Worm (Caenorhabditis elegans) whole organism, young adult: ENCODE measurements around the gene sri-57.

Experiments
- Y79H2A.3 ChIP-seq: fragments of 200-800 bp; sonication (Bioruptor generic); conservative IDR thresholded peaks from 2 replicates; pipeline ENCODE4 v1.3.6; 2022; ENCODE audit warnings: missing genetic modification reagents, missing genetic modification characterization, missing compliant biosample characterization
- ama-1 ChIP-seq, 3 experiments: fragments of 150-350 bp in 1 of 3; sonication (generic microtip) in 2 of 3; optimal IDR thresholded peaks; 2 replicates each; lab custom pipeline; 2014 to 2018; ENCODE audit warnings: missing biosample characterization in 2 of 3, missing genetic modification characterization in 2 of 3, missing genetic modification reagents in 2 of 3
- attf-5 ChIP-seq: fragments of 200-800 bp; sonication (Bioruptor generic); optimal IDR thresholded peaks from 2 replicates; lab custom pipeline; 2018; ENCODE audit warnings: mild to moderate bottlenecking, missing genetic modification characterization, missing compliant biosample characterization
- attf-6 ChIP-seq: fragments of 200-800 bp; sonication (Bioruptor generic); IDR thresholded peaks from 2 replicates; pipeline ENCODE4 v1.3.6; 2022; ENCODE audit warnings: missing genetic modification reagents, missing genetic modification characterization, missing compliant biosample characterization
- die-1 ChIP-seq: sonication (generic microtip); optimal IDR thresholded peaks from 2 replicates; lab custom pipeline; 2016; ENCODE audit warnings: missing genotype, mild to moderate bottlenecking, missing genetic modification characterization, missing compliant biosample characterization
- fkh-3 ChIP-seq: sonication (generic microtip); optimal IDR thresholded peaks from 2 replicates; lab custom pipeline; 2016; ENCODE audit warnings: mild to moderate bottlenecking, missing genetic modification characterization, missing compliant biosample characterization
- lag-1 ChIP-seq: fragments of 200-800 bp; sonication (Bioruptor generic); IDR thresholded peaks from 2 replicates; pipeline ENCODE4 v1.3.6; 2022; ENCODE audit warnings: missing genetic modification reagents, missing genetic modification characterization, missing compliant biosample characterization
- lin-26 ChIP-seq: fragments of 200-800 bp; sonication (Bioruptor generic); IDR thresholded peaks from 2 replicates; pipeline ENCODE4 v1.3.6; 2022; ENCODE audit warnings: missing genetic modification reagents, missing genetic modification characterization, missing compliant biosample characterization
- nfya-1 ChIP-seq: sonication (generic microtip); optimal IDR thresholded peaks from 2 replicates; lab custom pipeline; 2017; ENCODE audit warnings: antibody characterized with exemption, missing compliant biosample characterization, missing genetic modification characterization, borderline replicate concordance; ENCODE audit not compliant: insufficient read depth
- nfyb-1 ChIP-seq: fragments of 200-800 bp; sonication (Bioruptor generic); IDR thresholded peaks from 2 replicates; pipeline ENCODE4 v1.3.6; 2022; ENCODE audit warnings: missing genetic modification reagents, missing genetic modification characterization, missing compliant biosample characterization
- pha-4 ChIP-seq: fragments of 150-350 bp; sonication (generic microtip); optimal IDR thresholded peaks from 2 replicates; lab custom pipeline; 2014; ENCODE audit warnings: missing biosample characterization, missing genetic modification reagents, missing genetic modification characterization
- sea-2 ChIP-seq: fragments of 200-800 bp; sonication (Bioruptor generic); IDR thresholded peaks from 2 replicates; pipeline ENCODE4 v1.3.6; 2022; ENCODE audit warnings: missing genetic modification characterization, missing compliant biosample characterization
- snpc-4 ChIP-seq, 5 experiments: fragments of 150-350 bp in 1 of 5; sonication (generic microtip) in 4 of 5; optimal IDR thresholded peaks; 2 replicates each; lab custom pipeline; 2014 to 2018; ENCODE audit warnings: missing genetic modification characterization in 5 of 5, missing biosample characterization in 3 of 5, antibody characterized with exemption in 2 of 5, mild to moderate bottlenecking in 2 of 5, missing compliant biosample characterization in 2 of 5, missing genotype in 2 of 5, moderate library complexity in 2 of 5, missing genetic modification reagents in 1 of 5
- tbx-9 ChIP-seq: sonication (generic microtip); optimal IDR thresholded peaks from 2 replicates; lab custom pipeline; 2016; ENCODE audit warnings: borderline replicate concordance, missing genetic modification characterization, inconsistent platforms, missing compliant biosample characterization

DNA sequence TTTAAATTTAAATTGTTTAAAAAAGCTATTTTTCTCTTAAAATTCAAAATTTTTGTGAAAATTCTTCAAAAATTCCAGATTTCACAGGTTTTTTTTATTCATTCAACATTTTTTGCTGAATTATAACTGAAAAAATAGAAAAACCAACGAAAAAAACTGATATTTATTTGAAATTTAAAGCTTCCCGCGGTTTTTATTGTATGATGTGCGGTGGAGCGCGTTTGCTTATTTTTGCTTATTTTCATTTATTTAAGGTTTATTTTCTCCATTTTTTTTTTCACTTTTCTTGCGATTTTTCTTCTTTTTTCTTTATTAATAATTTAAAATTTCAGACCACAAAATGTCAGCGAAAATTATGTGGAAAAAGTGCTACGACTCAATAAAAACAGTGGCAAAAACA lies 34.2 kb downstream of the sri-57 start, which contains the start of gene F22E5.9:
- TF ChIP-seq lag-1 (GFP tag; lab: Robert Waterston, UW) (no peak), fkh-3 (tag; lab: Kevin White, UChicago) (no peak), nfya-1 (tag; lab: Kevin White, UChicago) (no peak), lin-26 (GFP tag; lab: Robert Waterston, UW) (no peak), pha-4 (no peak), attf-6 (GFP tag; lab: Robert Waterston, UW) (no peak), tbx-9 (no peak), ama-1 (optimal IDR thresholded peaks at IDR 0.05; lab: Kevin White, UChicago) (no peak), ama-1 (GFP tag; optimal IDR thresholded peaks at IDR 0.05; lab: Kevin White, UChicago) (no peak), nfyb-1 (GFP tag; lab: Robert Waterston, UW) (no peak), die-1 (tag; lab: Kevin White, UChicago) (no peak), snpc-4 (GFP tag; optimal IDR thresholded peaks at IDR 0.05; lab: Kevin White, UChicago) (no peak), snpc-4 (tag; optimal IDR thresholded peaks at IDR 0.05; lab: Kevin White, UChicago) (no peak), Y79H2A.3 (GFP tag; lab: Robert Waterston, UW) (no peak), sea-2 (no peak), attf-5 (GFP tag; lab: Kevin White, UChicago) (no peak)
